Fruit fly (Drosophila melanogaster) whole organism, pupa: Measurements from ENCODE around the gene Rh6.
A peak's percentile ranks its signal among the peaks of the same experiment; 100 is the strongest.

ENCODE experiments used
- CG10348 ChIP-seq: fragments of 200-800 bp; sonication (Bioruptor generic); IDR thresholded peaks from 2 replicates; pipeline ENCODE4 v1.3.6; 2022; ENCODE audit warnings: missing biosample characterization, missing genetic modification characterization
- CG13204 ChIP-seq: fragments of 200-800 bp; sonication (Bioruptor generic); optimal IDR thresholded peaks from 2 replicates; lab custom pipeline; 2018; ENCODE audit warnings: missing biosample characterization, mild to moderate bottlenecking, missing genetic modification characterization, moderate library complexity
- CG14655 ChIP-seq: fragments of 200-800 bp; sonication (Bioruptor generic); optimal IDR thresholded peaks from 3 replicates; lab custom pipeline; 2017; ENCODE audit warnings: mild to moderate bottlenecking, missing biosample characterization, missing genetic modification reagents, missing genetic modification characterization
- CG15710 ChIP-seq: fragments of 200-800 bp; sonication (Bioruptor generic); optimal IDR thresholded peaks from 2 replicates; lab custom pipeline; 2018; ENCODE audit warnings: missing biosample characterization, mild to moderate bottlenecking, missing genetic modification characterization, moderate library complexity
- CG34367 ChIP-seq: fragments of 200-800 bp; sonication (Bioruptor generic); optimal IDR thresholded peaks from 2 replicates; lab custom pipeline; 2018; ENCODE audit warnings: missing biosample characterization, mild to moderate bottlenecking, missing genetic modification characterization
- CG4496 ChIP-seq: fragments of 200-800 bp; sonication (Bioruptor generic); IDR thresholded peaks from 3 replicates; pipeline ENCODE4 v1.3.6; 2022; ENCODE audit warnings: missing biosample characterization, missing genetic modification characterization
- CG8159 ChIP-seq: fragments of 200-800 bp; sonication (Bioruptor generic); optimal IDR thresholded peaks from 3 replicates; lab custom pipeline; 2018; ENCODE audit warnings: missing biosample characterization, mild to moderate bottlenecking, missing genetic modification characterization, moderate library complexity
- D1 ChIP-seq: fragments of 200-800 bp; sonication (Bioruptor generic); optimal IDR thresholded peaks from 2 replicates; lab custom pipeline; 2018; ENCODE audit warnings: missing biosample characterization, mild to moderate bottlenecking, missing genetic modification characterization, moderate library complexity
- EcR ChIP-seq: fragments of 200-800 bp; sonication (Bioruptor generic); optimal IDR thresholded peaks from 3 replicates; lab custom pipeline; 2019; ENCODE audit warnings: missing biosample characterization, missing genetic modification characterization, mild to moderate bottlenecking, moderate library complexity, missing genetic modification reagents
- Ets98B ChIP-seq: fragments of 200-800 bp; sonication (Bioruptor generic); IDR thresholded peaks from 2 replicates; pipeline ENCODE4 v1.3.6; 2022; ENCODE audit warnings: missing biosample characterization, missing genetic modification characterization
- Pif1B ChIP-seq: fragments of 200-800 bp; sonication (Bioruptor generic); optimal IDR thresholded peaks from 3 replicates; lab custom pipeline; 2016; ENCODE audit warnings: missing biosample characterization, missing genetic modification characterization
- gl ChIP-seq: fragments of 200-800 bp; sonication (Bioruptor generic); optimal IDR thresholded peaks from 2 replicates; lab custom pipeline; 2018; ENCODE audit warnings: missing biosample characterization, mild to moderate bottlenecking, missing genetic modification characterization
- rn ChIP-seq: fragments of 200-800 bp; sonication (Bioruptor generic); IDR thresholded peaks from 2 replicates; pipeline ENCODE4 v1.3.6; 2022; ENCODE audit warnings: missing biosample characterization, missing genetic modification characterization

DNA sequence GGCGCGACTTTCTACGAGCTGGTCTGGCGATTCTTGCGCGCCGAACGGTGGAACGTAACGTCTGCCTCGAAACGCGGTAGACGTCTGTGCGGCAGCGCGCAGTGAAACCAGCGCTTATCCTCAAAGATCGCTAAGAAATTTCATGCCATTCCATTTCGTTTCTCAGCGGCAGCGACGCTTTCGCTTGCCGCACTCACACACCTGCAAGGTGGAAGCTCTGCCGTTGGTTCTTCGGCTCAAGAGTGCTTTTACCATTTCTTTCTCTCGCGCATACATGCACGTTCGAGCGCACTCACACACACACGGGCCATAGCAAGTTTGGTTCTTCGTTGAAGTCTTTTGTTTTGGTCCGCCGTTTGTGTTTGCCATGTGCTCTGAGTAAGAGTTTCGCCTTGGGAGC is 48.3 kb upstream of the Rh6 start, which contains the start of gene CG6118:
- TF ChIP-seq D1 = no peak
- no peak for TF ChIP-seq CG14655
- TF ChIP-seq EcR (GFP tag; lab: Kevin White, UChicago) = no peak
- TF ChIP-seq gl = no peak
- no peak for TF ChIP-seq rn (GFP tag; lab: Robert Waterston, UW)
- no peak for TF ChIP-seq CG34367
- TF ChIP-seq CG10348 = no peak
- no peak for TF ChIP-seq CG13204
- TF ChIP-seq Ets98B (GFP tag; lab: Robert Waterston, UW) = no peak
- TF ChIP-seq CG4496 (GFP tag; lab: Robert Waterston, UW) = 0 out of 3 replicates have a peak, but pooled peaks have one; percentile 30
- no peak for TF ChIP-seq Pif1B (GFP tag; lab: Kevin White, UChicago)
- TF ChIP-seq CG8159 (tag; lab: Kevin White, UChicago) = no peak
- no peak for TF ChIP-seq CG15710 (tag; lab: Kevin White, UChicago)
